Worm (Caenorhabditis elegans) whole organism, L4 larva: ENCODE results near the gene C50F4.9.

Source experiments
- ceh-20 ChIP-seq: fragments of 200-800 bp; sonication (Bioruptor generic); IDR thresholded peaks from 2 replicates; pipeline ENCODE4 v1.3.6; 2022; ENCODE audit warnings: missing genetic modification reagents, missing genetic modification characterization, missing compliant biosample characterization
- cey-2 ChIP-seq: sonication (generic microtip); optimal IDR thresholded peaks from 3 replicates; lab custom pipeline; 2017; ENCODE audit warnings: missing genetic modification characterization, mild to moderate bottlenecking, missing compliant biosample characterization, antibody characterized with exemption, borderline replicate concordance; ENCODE audit not compliant: insufficient read depth
- hif-1 ChIP-seq, 2 experiments: sonication (generic microtip); optimal IDR thresholded peaks; 2 replicates each; lab custom pipeline; 2016 to 2017; ENCODE audit warnings: missing compliant biosample characterization in 2 of 2, missing genetic modification characterization in 2 of 2, missing genetic modification reagents in 2 of 2, missing genotype in 2 of 2, mild to moderate bottlenecking in 1 of 2
- madf-9 ChIP-seq: fragments of 200-800 bp; sonication (Bioruptor generic); conservative IDR thresholded peaks from 2 replicates; pipeline ENCODE4 v1.3.6; 2022; ENCODE audit warnings: missing genetic modification reagents, missing genetic modification characterization, missing compliant biosample characterization
- nhr-111 ChIP-seq: fragments of 200-800 bp; sonication (Bioruptor generic); optimal IDR thresholded peaks from 2 replicates; lab custom pipeline; 2018; ENCODE audit warnings: mild to moderate bottlenecking, missing genetic modification characterization, missing compliant biosample characterization
- pha-4 ChIP-seq, 2 experiments: fragments of 150-350 bp in 1 of 2; fragments of 200-800 bp in 1 of 2; sonication (Bioruptor generic) in 1 of 2; IDR thresholded peaks in 1 of 2; optimal IDR thresholded peaks in 1 of 2; 2 replicates each; pipeline versions ENCODE4 v1.3.6 to Lab custom; 2014 to 2022; ENCODE audit warnings: missing genetic modification characterization in 2 of 2, missing genetic modification reagents in 2 of 2, missing biosample characterization in 1 of 2, missing compliant biosample characterization in 1 of 2
- set-16 ChIP-seq: fragments of 200-800 bp; sonication (Bioruptor generic); IDR thresholded peaks from 2 replicates; pipeline ENCODE4 v1.3.6; 2022; ENCODE audit warnings: missing genetic modification reagents, missing genetic modification characterization, missing compliant biosample characterization
- snpc-4 ChIP-seq: fragments of 150-350 bp; optimal IDR thresholded peaks from 2 replicates; lab custom pipeline; 2014; ENCODE audit warnings: missing biosample characterization, missing genetic modification characterization

DNA sequence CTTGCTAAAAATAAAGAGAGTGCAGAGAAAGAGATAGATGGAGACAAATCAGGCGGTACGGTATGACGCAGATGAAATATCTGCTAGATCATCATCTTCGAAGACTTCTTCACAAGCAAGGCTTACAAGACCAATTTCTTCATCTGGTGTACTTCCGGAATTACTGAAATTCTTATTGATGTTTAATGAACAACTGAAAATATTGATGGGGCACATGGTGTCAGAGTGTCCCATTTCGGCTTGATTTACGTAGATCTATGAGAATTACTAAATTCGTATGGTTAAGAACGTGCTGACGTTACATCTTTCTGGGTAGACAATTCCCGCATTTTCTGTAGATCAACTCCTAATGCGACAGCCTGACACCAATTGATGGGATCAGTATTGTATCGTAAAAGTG, 32.7 kb upstream of the C50F4.9 start:
- TF ChIP-seq pha-4 (GFP tag; IDR thresholded peaks at IDR 0.05; lab: Robert Waterston, UW) (no peak), pha-4 (tag; optimal IDR thresholded peaks at IDR 0.05; lab: Kevin White, UChicago) (no peak), snpc-4 (tag; lab: Kevin White, UChicago) (no peak), nhr-111 (GFP tag; lab: Kevin White, UChicago) (no peak), ceh-20 (no peak), hif-1 (tag; optimal IDR thresholded peaks at IDR 0.05; lab: Kevin White, UChicago) (no peak), set-16 (GFP tag; lab: Robert Waterston, UW) (no peak), madf-9 (GFP tag; lab: Robert Waterston, UW) (no peak), cey-2 (tag; lab: Kevin White, UChicago) (no peak)
